Fruit fly (Drosophila melanogaster): ENCODE data around the gene CG17560.
A peak's percentile ranks its signal among the peaks of the same experiment; 100 is the strongest.

The CG17560 gene

DNA sequence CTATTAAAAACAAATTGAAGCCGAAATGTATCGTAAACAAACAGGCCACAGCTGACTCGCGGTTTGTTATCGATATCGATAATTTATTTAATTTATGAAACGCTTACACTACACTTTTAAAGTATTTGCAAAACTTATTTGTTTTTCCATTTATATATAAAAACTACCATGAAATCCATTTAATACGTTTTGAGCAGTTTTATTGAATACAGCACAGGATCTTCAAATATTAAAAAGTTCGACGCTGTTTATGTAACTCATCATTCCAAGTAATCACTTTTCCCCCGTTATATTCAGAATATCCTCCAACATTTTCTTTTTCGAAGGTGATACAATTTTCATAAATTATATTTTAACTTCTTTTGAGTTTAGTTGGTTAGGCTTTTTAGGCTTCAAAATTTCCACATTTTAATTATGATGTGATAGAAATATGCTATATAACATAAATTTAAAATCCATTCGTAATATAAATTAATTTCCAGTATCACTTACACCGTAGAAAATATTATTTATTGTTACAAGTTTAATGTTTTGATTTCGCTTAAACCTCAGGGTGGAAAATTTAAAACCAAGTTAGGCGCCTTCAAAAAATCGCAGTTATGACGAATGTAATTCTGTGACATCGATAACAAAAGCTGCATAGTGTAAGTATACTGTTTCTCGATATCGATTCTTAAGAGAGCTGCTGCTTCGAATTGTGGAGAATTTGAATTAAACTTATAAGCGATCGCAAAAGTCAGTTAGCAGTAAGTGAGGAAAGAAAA lies 29.4 kb downstream of the CG17560 start, which contains the start of the genes CG10324 and CCT3 (continued):
- TF ChIP-seq fru (optimal IDR thresholded peaks at IDR 0.05): no peak
- TF ChIP-seq CTCF (GFP tag; optimal IDR thresholded peaks at IDR 0.05): no peak
- peak; percentile 48 for TF ChIP-seq Ada2b (GFP tag; IDR thresholded peaks at IDR 0.05)
- TF ChIP-seq CG14965 (GFP tag; optimal IDR thresholded peaks at IDR 0.05; ENCODE audit: borderline replicate concordance): no peak
- TF ChIP-seq nerfin-2 (GFP tag; IDR thresholded peaks at IDR 0.05; ENCODE audit: partially characterized antibody): 0 out of 2 replicates have a peak, but pooled peaks have one; percentile 46
- peak; percentile 59 for TF ChIP-seq chn (GFP tag; optimal IDR thresholded peaks at IDR 0.05)
- no peak; the same call in 1 of the 2 replicates for TF ChIP-seq hbn (GFP tag; IDR thresholded peaks at IDR 0.05; ENCODE audit: partially characterized antibody)
- no peak for TF ChIP-seq Mrtf (GFP tag; IDR thresholded peaks at IDR 0.05)
- no peak for TF ChIP-seq Ets97D (GFP tag; optimal IDR thresholded peaks at IDR 0.05)
- no peak for TF ChIP-seq CG31365 (tag; optimal IDR thresholded peaks at IDR 0.05)
- TF ChIP-seq Nf-YC (tag; optimal IDR thresholded peaks at IDR 0.05): peak; percentile 77
- TF ChIP-seq Optix (GFP tag; IDR thresholded peaks at IDR 0.05): no peak
- TF ChIP-seq ranshi (GFP tag; IDR thresholded peaks at IDR 0.05): 0 out of 2 replicates have a peak, but pooled peaks have one; percentile 49
- TF ChIP-seq mirr (GFP tag; optimal IDR thresholded peaks at IDR 0.05): no peak
- peak; percentile 71 for TF ChIP-seq CG10209 (GFP tag; optimal IDR thresholded peaks at IDR 0.05)
- no peak for TF ChIP-seq CG12236 (GFP tag; optimal IDR thresholded peaks at IDR 0.05)
- TF ChIP-seq CG6654 (GFP tag; optimal IDR thresholded peaks at IDR 0.05): no peak
- peak; percentile 48; the same call in 1 of the 3 replicates for TF ChIP-seq CG7963 (GFP tag; IDR thresholded peaks at IDR 0.05; ENCODE audit: partially characterized antibody)
- TF ChIP-seq Pdp1 (GFP tag; optimal IDR thresholded peaks at IDR 0.05): peak; percentile 36 to 64
- no peak for TF ChIP-seq YL-1 (GFP tag; optimal IDR thresholded peaks at IDR 0.05)
- no peak for TF ChIP-seq Deaf1 (tag; optimal IDR thresholded peaks at IDR 0.05)
- TF ChIP-seq CG4360 (GFP tag; IDR thresholded peaks at IDR 0.05): no peak
- TF ChIP-seq CG18476 (GFP tag; optimal IDR thresholded peaks at IDR 0.05): peak; percentile 53
- TF ChIP-seq CG5180 (GFP tag; optimal IDR thresholded peaks at IDR 0.05): no peak
- peak; percentile 66 for TF ChIP-seq Bgb (GFP tag; IDR thresholded peaks at IDR 0.05; ENCODE audit: partially characterized antibody)
- TF ChIP-seq CG10654 (GFP tag; optimal IDR thresholded peaks at IDR 0.05): peak; percentile 44
- peak; percentile 52 for TF ChIP-seq CG12299 (tag; optimal IDR thresholded peaks at IDR 0.05)
- TF ChIP-seq HHEX (GFP tag; optimal IDR thresholded peaks at IDR 0.05): peak; percentile 51
- TF ChIP-seq GATAe (GFP tag; conservative IDR thresholded peaks at IDR 0.05): no peak
- no peak for TF ChIP-seq CG7745 (tag; optimal IDR thresholded peaks at IDR 0.05)
- TF ChIP-seq CG4404 (GFP tag; IDR thresholded peaks at IDR 0.05): 0 out of 2 replicates have a peak, but pooled peaks have one; percentile 17
- 0 out of 2 replicates have a peak, but pooled peaks have one; percentile 19 for TF ChIP-seq wor (GFP tag; IDR thresholded peaks at IDR 0.05)
- TF ChIP-seq CG33213 (GFP tag; optimal IDR thresholded peaks at IDR 0.05): no peak
- TF ChIP-seq CG8478 (optimal IDR thresholded peaks at IDR 0.05): no peak
- TF ChIP-seq Dbx (GFP tag; IDR thresholded peaks at IDR 0.05): peak; percentile 44; the same call in 1 of the 3 replicates
- TF ChIP-seq CG32532 (GFP tag; IDR thresholded peaks at IDR 0.05): peak; percentile 74
- TF ChIP-seq MESR4 (GFP tag; optimal IDR thresholded peaks at IDR 0.05): no peak
- no peak for TF ChIP-seq gsb-n (tag; optimal IDR thresholded peaks at IDR 0.05)
- no peak for TF ChIP-seq Gsc (GFP tag; IDR thresholded peaks at IDR 0.05)
- no peak for TF ChIP-seq TFAM (GFP tag; optimal IDR thresholded peaks at IDR 0.05)
- peak; percentile 51; the same call in 1 of the 3 replicates for TF ChIP-seq croc (GFP tag; conservative IDR thresholded peaks at IDR 0.05)
- TF ChIP-seq Oli (tag; optimal IDR thresholded peaks at IDR 0.05): peak; percentile 4
- TF ChIP-seq ftz-f1 (GFP tag; optimal IDR thresholded peaks at IDR 0.05): no peak
- peak; percentile 72 for TF ChIP-seq amos (GFP tag; IDR thresholded peaks at IDR 0.05; ENCODE audit: partially characterized antibody)
- TF ChIP-seq CG4328 (GFP tag; optimal IDR thresholded peaks at IDR 0.05): peak; percentile 61
- TF ChIP-seq CG17328 (GFP tag; IDR thresholded peaks at IDR 0.05): peak; percentile 40; the same call in 1 of the 2 replicates
- TF ChIP-seq cg (GFP tag; optimal IDR thresholded peaks at IDR 0.05): no peak
- no peak for TF ChIP-seq CG11085 (GFP tag; IDR thresholded peaks at IDR 0.05)
- TF ChIP-seq Bteb2 (GFP tag; optimal IDR thresholded peaks at IDR 0.05): peak; percentile 45
- TF ChIP-seq CG17359 (tag; optimal IDR thresholded peaks at IDR 0.05): peak; percentile 70
